Worm (Caenorhabditis elegans) whole organism, early embryonic: ENCODE data around the gene sma-10.

Experiments
- ama-1 ChIP-seq: fragments of 150-350 bp; optimal IDR thresholded peaks from 2 replicates; lab custom pipeline; 2014
- ceh-36 ChIP-seq: sonication (generic microtip); optimal IDR thresholded peaks from 2 replicates; lab custom pipeline; 2016; ENCODE audit warnings: missing genetic modification characterization, inconsistent platforms, missing compliant biosample characterization
- hmg-4 ChIP-seq: fragments of 200-800 bp; sonication (Bioruptor generic); optimal IDR thresholded peaks from 2 replicates; lab custom pipeline; 2018; ENCODE audit warnings: mild to moderate bottlenecking, missing genetic modification characterization, missing compliant biosample characterization
- hnd-1 ChIP-seq: sonication (generic microtip); optimal IDR thresholded peaks from 2 replicates; lab custom pipeline; 2016; ENCODE audit warnings: missing genetic modification characterization, missing compliant biosample characterization

DNA sequence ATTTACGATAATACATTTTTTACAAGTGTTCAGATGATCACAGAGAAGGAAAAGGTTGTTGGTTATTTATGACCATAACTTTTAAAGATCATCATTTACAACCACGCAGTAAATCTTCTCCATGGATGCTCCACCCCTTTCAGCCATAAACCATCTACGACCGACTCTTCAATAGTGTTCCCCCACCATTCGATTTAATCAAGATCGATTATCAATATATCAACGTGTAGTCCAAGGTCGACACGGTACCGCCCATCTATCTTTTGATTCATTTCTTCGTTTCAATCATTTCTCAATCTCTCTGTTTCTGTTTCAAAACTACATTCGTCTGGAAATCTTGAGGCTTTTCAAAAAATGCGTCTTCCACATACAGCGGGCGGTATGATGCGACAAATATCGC lies 29.4 kb upstream of the sma-10 start, which contains the start of gene aass-1:
- no peak for TF ChIP-seq ceh-36 (tag; lab: Kevin White, UChicago)
- TF ChIP-seq ama-1 (lab: Kevin White, UChicago), result no peak
- TF ChIP-seq hmg-4 (GFP tag; lab: Kevin White, UChicago), result no peak
- TF ChIP-seq hnd-1, result no peak
